Fruit fly (Drosophila melanogaster) whole organism, embryonic: ENCODE measurements around the gene CG1572.

ENCODE experiments used
- BtbVII ChIP-seq: fragments of 200-800 bp; sonication (Bioruptor generic); optimal IDR thresholded peaks from 3 replicates; lab custom pipeline; 2017; ENCODE audit warnings: missing biosample characterization, mild to moderate bottlenecking, missing genetic modification characterization
- Bteb2 ChIP-seq: fragments of 200-800 bp; sonication (Bioruptor generic); optimal IDR thresholded peaks from 2 replicates; lab custom pipeline; 2016; ENCODE audit warnings: missing biosample characterization, missing genetic modification characterization
- CG10274 ChIP-seq: fragments of 200-800 bp; sonication (Bioruptor generic); optimal IDR thresholded peaks from 3 replicates; lab custom pipeline; 2017; ENCODE audit warnings: missing biosample characterization, mild to moderate bottlenecking, missing genetic modification characterization
- CG12299 ChIP-seq: fragments of 200-800 bp; sonication (Bioruptor generic); optimal IDR thresholded peaks from 2 replicates; lab custom pipeline; 2018; ENCODE audit warnings: missing biosample characterization, mild to moderate bottlenecking, missing genetic modification characterization
- CG13894 ChIP-seq: fragments of 200-800 bp; sonication (Bioruptor generic); optimal IDR thresholded peaks from 3 replicates; lab custom pipeline; 2018; ENCODE audit warnings: missing biosample characterization, mild to moderate bottlenecking, missing genetic modification characterization, moderate library complexity
- CG14050 ChIP-seq: fragments of 200-800 bp; sonication (Bioruptor generic); IDR thresholded peaks from 3 replicates; pipeline ENCODE4 v1.3.6; 2022; ENCODE audit warnings: missing biosample characterization, missing genetic modification characterization
- CG15479 ChIP-seq: fragments of 200-800 bp; sonication (Bioruptor generic); optimal IDR thresholded peaks from 3 replicates; lab custom pipeline; 2019; ENCODE audit warnings: missing biosample characterization, mild to moderate bottlenecking, missing genetic modification characterization, moderate library complexity
- CG1603 ChIP-seq: fragments of 200-800 bp; sonication (Bioruptor generic); optimal IDR thresholded peaks from 2 replicates; lab custom pipeline; 2019; ENCODE audit warnings: missing biosample characterization, mild to moderate bottlenecking, missing genetic modification characterization, moderate library complexity
- CG17829 ChIP-seq: fragments of 200-800 bp; optimal IDR thresholded peaks from 2 replicates; lab custom pipeline; 2019; ENCODE audit warnings: missing biosample characterization, mild to moderate bottlenecking, missing genetic modification characterization, moderate library complexity
- CG2199 ChIP-seq: fragments of 200-800 bp; sonication (Bioruptor generic); IDR thresholded peaks from 3 replicates; pipeline ENCODE4 v1.3.6; 2022; ENCODE audit warnings: missing biosample characterization, missing genetic modification characterization
- CG2678 ChIP-seq: fragments of 200-800 bp; sonication (Bioruptor generic); optimal IDR thresholded peaks from 3 replicates; lab custom pipeline; 2019; ENCODE audit warnings: missing biosample characterization, mild to moderate bottlenecking, missing genetic modification characterization, moderate library complexity
- CG30403 ChIP-seq: fragments of 200-800 bp; sonication (Bioruptor generic); optimal IDR thresholded peaks from 3 replicates; lab custom pipeline; 2016; ENCODE audit warnings: missing biosample characterization, missing genetic modification characterization
- CG3065 ChIP-seq: fragments of 200-800 bp; sonication (Bioruptor generic); optimal IDR thresholded peaks from 2 replicates; lab custom pipeline; 2016; ENCODE audit warnings: missing biosample characterization, missing genetic modification characterization
- CG33557 ChIP-seq: fragments of 200-800 bp; sonication (Bioruptor generic); optimal IDR thresholded peaks from 2 replicates; lab custom pipeline; 2019; ENCODE audit warnings: missing biosample characterization, mild to moderate bottlenecking, missing genetic modification characterization, moderate library complexity
- CG4424 ChIP-seq: fragments of 200-800 bp; sonication (Bioruptor generic); optimal IDR thresholded peaks from 3 replicates; lab custom pipeline; 2016; ENCODE audit warnings: missing biosample characterization, missing genetic modification characterization
- CG5180 ChIP-seq: fragments of 200-800 bp; sonication (Bioruptor generic); optimal IDR thresholded peaks from 3 replicates; lab custom pipeline; 2017; ENCODE audit warnings: missing biosample characterization, missing genetic modification characterization, mild to moderate bottlenecking, moderate library complexity, missing genetic modification reagents
- CG6175 ChIP-seq: fragments of 200-800 bp; sonication (Bioruptor generic); IDR thresholded peaks from 3 replicates; pipeline ENCODE4 v1.3.6; 2022; ENCODE audit warnings: missing biosample characterization, missing genetic modification characterization
- CG6683 ChIP-seq: fragments of 200-800 bp; sonication (Bioruptor generic); optimal IDR thresholded peaks from 2 replicates; lab custom pipeline; 2017; ENCODE audit warnings: missing biosample characterization, mild to moderate bottlenecking, missing genetic modification characterization, missing genetic modification reagents
- CG7357 ChIP-seq: fragments of 200-800 bp; sonication (Bioruptor generic); IDR thresholded peaks from 3 replicates; pipeline ENCODE4 v1.3.6; 2022; ENCODE audit warnings: missing biosample characterization, missing genetic modification characterization
- CG7839 ChIP-seq: fragments of 200-800 bp; sonication (Bioruptor generic); optimal IDR thresholded peaks from 3 replicates; lab custom pipeline; 2018; ENCODE audit warnings: missing biosample characterization, mild to moderate bottlenecking, missing genetic modification characterization, moderate library complexity
- CG8281 ChIP-seq: fragments of 200-800 bp; sonication (Bioruptor generic); optimal IDR thresholded peaks from 2 replicates; lab custom pipeline; 2018; ENCODE audit warnings: missing biosample characterization, mild to moderate bottlenecking, missing genetic modification characterization, moderate library complexity
- CTCF ChIP-seq: fragments of 200-800 bp; sonication (Bioruptor generic); optimal IDR thresholded peaks from 2 replicates; lab custom pipeline; 2017; ENCODE audit warnings: missing biosample characterization, mild to moderate bottlenecking, missing genetic modification characterization, moderate library complexity
- Camta ChIP-seq: fragments of 200-800 bp; sonication (Bioruptor generic); optimal IDR thresholded peaks from 2 replicates; lab custom pipeline; 2016; ENCODE audit warnings: missing biosample characterization, missing genetic modification characterization
- E2f1 ChIP-seq: fragments of 200-800 bp; sonication (Bioruptor generic); IDR thresholded peaks from 2 replicates; pipeline ENCODE4 v1.3.6; 2022; ENCODE audit warnings: missing biosample characterization, missing genetic modification characterization
- Ets65A ChIP-seq: fragments of 200-800 bp; sonication (Bioruptor generic); peaks from one replicate; lab custom pipeline; 2016; ENCODE audit warnings: missing biosample characterization, missing genetic modification characterization
- H2.0 ChIP-seq: fragments of 200-800 bp; sonication (Bioruptor generic); IDR thresholded peaks from 2 replicates; pipeline ENCODE4 v1.3.6; 2022; ENCODE audit warnings: missing biosample characterization, missing genetic modification characterization
- Hey ChIP-seq: fragments of 200-800 bp; sonication (Bioruptor generic); optimal IDR thresholded peaks from 3 replicates; lab custom pipeline; 2018; ENCODE audit warnings: missing biosample characterization, mild to moderate bottlenecking, missing genetic modification characterization
- Hmx ChIP-seq: fragments of 200-800 bp; sonication (Bioruptor generic); optimal IDR thresholded peaks from 2 replicates; lab custom pipeline; 2016; ENCODE audit warnings: missing biosample characterization, missing genetic modification characterization
- Hr78 ChIP-seq, 2 experiments: fragments of 200-800 bp in 1 of 2; fragments of >200 bp in 1 of 2; sonication (Bioruptor generic) in 1 of 2; optimal IDR thresholded peaks; 2 replicates each; lab custom pipeline; 2017 to 2019; ENCODE audit warnings: missing biosample characterization in 2 of 2, missing genetic modification characterization in 2 of 2, mild to moderate bottlenecking in 1 of 2, moderate library complexity in 1 of 2
- Lhr ChIP-seq: fragments of 200-800 bp; sonication (Bioruptor generic); optimal IDR thresholded peaks from 3 replicates; lab custom pipeline; 2017; ENCODE audit warnings: mild to moderate bottlenecking, missing biosample characterization, missing genetic modification reagents, missing genetic modification characterization
- Med ChIP-seq: fragments of 200-800 bp; sonication (Bioruptor generic); peaks from one replicate; lab custom pipeline; 2016; ENCODE audit warnings: missing biosample characterization, missing genetic modification characterization, mild to moderate bottlenecking, inconsistent platforms, moderate library complexity
- Pdp1 ChIP-seq, 2 experiments: fragments of 200-800 bp; sonication (Bioruptor generic); optimal IDR thresholded peaks; 3 replicates each; lab custom pipeline; 2016; ENCODE audit warnings: missing biosample characterization in 2 of 2, missing genetic modification characterization in 2 of 2, mild to moderate bottlenecking in 1 of 2, moderate library complexity in 1 of 2
- Poxn ChIP-seq: fragments of 200-800 bp; sonication (Bioruptor generic); IDR thresholded peaks from 2 replicates; pipeline ENCODE4 v1.3.6; 2022; ENCODE audit warnings: missing biosample characterization, missing genetic modification characterization
- Scr ChIP-seq: fragments of 200-800 bp; sonication (Bioruptor generic); IDR thresholded peaks from 2 replicates; pipeline ENCODE4 v1.3.6; 2022; ENCODE audit warnings: missing biosample characterization, missing genetic modification characterization; ENCODE audit not compliant: partially characterized antibody
- Six4 ChIP-seq: fragments of 200-800 bp; sonication (Bioruptor generic); optimal IDR thresholded peaks from 2 replicates; lab custom pipeline; 2016; ENCODE audit warnings: missing biosample characterization, missing genetic modification characterization
- Xrp1 ChIP-seq: fragments of 200-800 bp; sonication (Bioruptor generic); IDR thresholded peaks from 2 replicates; pipeline ENCODE4 v1.3.6; 2022; ENCODE audit warnings: missing biosample characterization, missing genetic modification characterization
- ac ChIP-seq: fragments of 200-800 bp; sonication (Bioruptor generic); optimal IDR thresholded peaks from 3 replicates; lab custom pipeline; 2017; ENCODE audit warnings: missing biosample characterization, mild to moderate bottlenecking, missing genetic modification characterization
- bbx ChIP-seq: fragments of 200-800 bp; sonication (Bioruptor generic); IDR thresholded peaks from 2 replicates; pipeline ENCODE4 v1.3.6; 2022; ENCODE audit warnings: missing biosample characterization, missing genetic modification characterization; ENCODE audit not compliant: partially characterized antibody
- cg ChIP-seq: fragments of 200-800 bp; sonication (Bioruptor generic); optimal IDR thresholded peaks from 3 replicates; lab custom pipeline; 2019; ENCODE audit warnings: missing biosample characterization, mild to moderate bottlenecking, missing genetic modification characterization, moderate library complexity
- croc ChIP-seq: fragments of 200-800 bp; sonication (Bioruptor generic); conservative IDR thresholded peaks from 3 replicates; pipeline ENCODE4 v1.3.6; 2022; ENCODE audit warnings: missing biosample characterization, missing genetic modification characterization
- gce ChIP-seq: fragments of 200-800 bp; sonication (Bioruptor generic); IDR thresholded peaks from 3 replicates; pipeline ENCODE4 v1.3.6; 2022; ENCODE audit warnings: missing biosample characterization, missing genetic modification characterization
- gsb-n ChIP-seq: fragments of 200-800 bp; sonication (Bioruptor generic); optimal IDR thresholded peaks from 3 replicates; lab custom pipeline; 2018; ENCODE audit warnings: missing biosample characterization, mild to moderate bottlenecking, missing genetic modification characterization
- kni ChIP-seq: fragments of 200-800 bp; sonication (Bioruptor generic); optimal IDR thresholded peaks from 3 replicates; lab custom pipeline; 2017; ENCODE audit warnings: mild to moderate bottlenecking, missing biosample characterization, missing genetic modification reagents, missing genetic modification characterization
- lbe ChIP-seq: fragments of 200-800 bp; sonication (Bioruptor generic); optimal IDR thresholded peaks from 2 replicates; lab custom pipeline; 2016; ENCODE audit warnings: missing biosample characterization, mild to moderate bottlenecking, missing genetic modification characterization
- pita ChIP-seq: fragments of 200-800 bp; sonication (Bioruptor generic); optimal IDR thresholded peaks from 2 replicates; lab custom pipeline; 2017; ENCODE audit warnings: missing biosample characterization, mild to moderate bottlenecking, missing genetic modification characterization
- vvl ChIP-seq: fragments of 200-800 bp; sonication (Bioruptor generic); IDR thresholded peaks from 2 replicates; pipeline ENCODE4 v1.3.6; 2022; ENCODE audit warnings: missing biosample characterization, missing genetic modification characterization
- yki ChIP-seq: fragments of >200 bp; optimal IDR thresholded peaks from 3 replicates; lab custom pipeline; 2018

CG1572 gene

DNA sequence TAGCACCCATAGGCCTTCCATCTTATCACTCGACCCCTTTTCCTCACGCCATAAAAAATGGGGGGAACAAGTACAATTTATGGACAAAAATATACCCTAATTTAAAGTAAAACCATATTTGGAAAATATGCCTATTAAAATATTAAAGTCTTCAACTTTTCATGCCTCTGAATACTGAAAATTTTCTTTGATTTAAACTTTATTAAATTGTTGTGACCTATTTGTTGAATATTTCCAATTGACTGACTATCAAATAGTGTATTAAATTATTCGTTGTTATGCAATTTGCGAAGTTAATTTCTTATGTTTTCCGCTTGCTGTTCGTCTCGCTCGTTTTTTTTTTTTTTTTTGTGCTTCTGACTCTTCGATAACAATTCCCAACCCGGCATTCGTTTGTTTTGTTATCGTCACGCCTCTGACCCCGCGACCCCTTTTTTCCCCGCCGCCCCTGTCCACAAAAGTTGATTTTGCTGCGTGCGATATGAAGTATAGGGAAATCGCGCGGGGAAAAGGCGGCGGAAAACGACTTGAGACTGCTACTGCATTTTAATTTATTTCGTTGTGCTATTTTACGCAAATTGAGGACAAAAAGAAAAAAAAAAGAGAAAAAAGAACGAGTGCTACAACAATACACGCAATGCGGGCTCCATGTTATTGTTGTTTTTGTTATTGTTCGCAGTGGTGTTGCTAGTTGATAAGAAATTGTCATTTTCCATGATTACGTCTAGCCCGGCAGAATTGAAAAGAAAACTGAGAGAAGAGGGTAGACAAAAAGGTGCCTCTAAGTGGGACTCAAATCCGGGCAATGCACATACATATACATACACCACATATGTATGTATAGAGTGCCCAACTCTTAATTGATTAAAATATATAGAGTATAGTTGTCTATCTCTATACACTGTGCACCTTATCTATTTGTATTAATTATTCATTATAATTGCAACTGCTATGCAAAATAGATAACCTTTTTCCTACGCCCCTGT is 36.6 kb downstream of the CG1572 start (continued):
- TF ChIP-seq CG5180 (GFP tag; lab: Kevin White, UChicago) (peak; percentile 23), CG3065 (GFP tag; lab: Kevin White, UChicago) (no peak), gsb-n (tag; lab: Kevin White, UChicago) (peak; percentile 53), CG13894 (tag; lab: Kevin White, UChicago) (no peak), Hr78 (GFP tag; optimal IDR thresholded peaks at IDR 0.05; lab: Kevin White, UChicago) (peak in 1 of 2 experiments; percentile 97), BtbVII (GFP tag; lab: Kevin White, UChicago) (peak; percentile 24), CG12299 (no peak), H2.0 (GFP tag; lab: Robert Waterston, UW) (peak; percentile 34; the same call in 1 of the 2 replicates), ac (GFP tag; lab: Kevin White, UChicago) (no peak), CG2678 (tag; lab: Kevin White, UChicago) (peak; percentile 84), lbe (no peak), CG10274 (no peak)

DNA sequence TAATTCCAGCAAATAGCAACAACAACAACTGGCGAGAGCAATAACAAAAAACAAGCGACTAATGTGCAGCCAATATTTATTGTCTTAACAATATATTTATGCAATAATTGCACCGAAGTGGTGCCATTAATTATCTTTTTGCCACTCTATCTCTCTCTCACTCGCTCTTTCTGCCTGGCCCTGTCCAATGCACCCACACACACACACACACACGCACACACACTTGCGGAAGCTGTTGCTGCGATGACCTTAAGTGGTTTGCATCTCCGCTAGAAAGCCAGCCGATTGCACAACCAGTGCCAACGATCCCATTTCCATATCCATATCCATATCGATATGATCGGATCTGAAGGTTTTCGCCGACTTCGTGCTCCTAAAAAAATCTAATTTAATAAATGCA is 38.2 kb downstream of the CG1572 start:
- TF ChIP-seq Ets65A (GFP tag; lab: Kevin White, UChicago) (peak; percentile 64), bbx (GFP tag; lab: Robert Waterston, UW) (peak; percentile 14; the same call in 1 of the 2 replicates), CG15479 (peak; percentile 48), Pdp1 (GFP tag; optimal IDR thresholded peaks at IDR 0.05; lab: Kevin White, UChicago) (peak in 1 of 2 experiments; percentile 32), CG2199 (peak; percentile 36; the same call in 1 of the 3 replicates), Scr (no peak), pita (GFP tag; lab: Kevin White, UChicago) (peak; percentile 14), CG14050 (GFP tag; lab: Robert Waterston, UW) (no peak), Bteb2 (GFP tag; lab: Kevin White, UChicago) (no peak), Camta (GFP tag; lab: Kevin White, UChicago) (no peak), CG1603 (no peak), croc (GFP tag; lab: Robert Waterston, UW) (no peak), CTCF (peak; percentile 11), vvl (GFP tag; lab: Robert Waterston, UW) (peak; percentile 10; the same call in 1 of the 2 replicates), CG30403 (GFP tag; lab: Kevin White, UChicago) (no peak), CG8281 (tag; lab: Kevin White, UChicago) (no peak), Hr78 (GFP tag; optimal IDR thresholded peaks at IDR 0.05; lab: Kevin White, UChicago) (peak in 1 of 2 experiments; percentile 46), cg (GFP tag; lab: Kevin White, UChicago) (peak; percentile 61), Poxn (GFP tag; lab: Robert Waterston, UW) (no peak), CG7357 (no peak), Med (peak; percentile 65), gce (GFP tag; lab: Robert Waterston, UW) (no peak)
- TF ChIP-seq, all 482 proteins: peak for 11

DNA sequence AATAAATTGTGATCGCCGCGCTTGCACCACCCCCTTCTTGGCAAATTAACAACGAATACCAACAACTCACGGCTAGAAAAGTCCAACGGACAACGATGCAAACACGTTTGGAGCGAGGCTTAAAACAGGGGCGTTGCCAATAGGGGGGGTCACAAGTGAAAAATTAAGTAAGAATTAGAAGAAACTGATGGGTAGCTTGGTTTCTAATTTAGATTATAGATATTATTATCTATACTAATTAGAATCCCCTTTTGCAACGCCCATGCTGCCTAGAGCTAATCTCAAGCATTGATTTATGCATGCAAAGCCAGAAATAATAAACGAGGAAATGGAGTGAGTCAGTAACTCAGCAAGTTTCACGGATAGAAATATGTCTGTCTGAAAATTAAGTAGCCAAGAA is 40.0 kb downstream of the CG1572 start:
- no peak for TF ChIP-seq Lhr (GFP tag; lab: Kevin White, UChicago)
- TF ChIP-seq CG17829 (tag; lab: Kevin White, UChicago): peak; percentile 61
- peak; percentile 81 for TF ChIP-seq CG7839 (tag; lab: Kevin White, UChicago)
- TF ChIP-seq E2f1 (GFP tag; lab: Robert Waterston, UW): peak; percentile 78
- TF ChIP-seq Pdp1 (GFP tag; optimal IDR thresholded peaks at IDR 0.05; lab: Kevin White, UChicago): peak; percentile 37 to 56
- TF ChIP-seq CG6175: peak; percentile 67; the same call in 1 of the 3 replicates
- no peak for TF ChIP-seq kni (GFP tag; lab: Kevin White, UChicago)
- TF ChIP-seq Hmx: no peak
- no peak for TF ChIP-seq Hey
- TF ChIP-seq CG33557 (GFP tag; lab: Kevin White, UChicago): no peak
- peak; percentile 9 for TF ChIP-seq CTCF
- peak; percentile 80 for TF ChIP-seq Xrp1 (GFP tag; lab: Robert Waterston, UW)
- peak; percentile 34 for TF ChIP-seq CG6683 (GFP tag; lab: Kevin White, UChicago)
- peak; percentile 64 for TF ChIP-seq CG4424 (GFP tag; lab: Kevin White, UChicago)
- no peak for TF ChIP-seq yki
- peak; percentile 42 for TF ChIP-seq Six4 (GFP tag; lab: Kevin White, UChicago)
